Worm (Caenorhabditis elegans) whole organism, early embryonic: ENCODE results near the gene C54E4.1.

ENCODE experiments used
- B0310.2 ChIP-seq: sonication (generic microtip); optimal IDR thresholded peaks from 2 replicates; lab custom pipeline; 2016; ENCODE audit warnings: mild to moderate bottlenecking, missing genetic modification characterization, missing compliant biosample characterization
- F13C5.2 ChIP-seq: sonication (generic microtip); optimal IDR thresholded peaks from 2 replicates; lab custom pipeline; 2017; ENCODE audit warnings: mild to moderate bottlenecking, missing genetic modification characterization, inconsistent platforms, missing compliant biosample characterization
- aly-1 ChIP-seq: sonication (generic microtip); optimal IDR thresholded peaks from 2 replicates; lab custom pipeline; 2016; ENCODE audit warnings: missing genetic modification characterization, missing compliant biosample characterization
- ama-1 ChIP-seq: fragments of 150-350 bp; optimal IDR thresholded peaks from 2 replicates; lab custom pipeline; 2014
- ceh-13 ChIP-seq: fragments of 200-800 bp; sonication (Bioruptor generic); optimal IDR thresholded peaks from 2 replicates; lab custom pipeline; 2018; ENCODE audit warnings: mild to moderate bottlenecking, missing genetic modification characterization, missing compliant biosample characterization
- ceh-36 ChIP-seq: sonication (generic microtip); optimal IDR thresholded peaks from 2 replicates; lab custom pipeline; 2016; ENCODE audit warnings: missing genetic modification characterization, inconsistent platforms, missing compliant biosample characterization
- ets-7 ChIP-seq: sonication (generic microtip); optimal IDR thresholded peaks from 2 replicates; lab custom pipeline; 2016; ENCODE audit warnings: missing genotype, missing genetic modification characterization, missing compliant biosample characterization
- hnd-1 ChIP-seq: sonication (generic microtip); optimal IDR thresholded peaks from 2 replicates; lab custom pipeline; 2016; ENCODE audit warnings: missing genetic modification characterization, missing compliant biosample characterization
- scrt-1 ChIP-seq: fragments of 200-800 bp; sonication (Bioruptor generic); IDR thresholded peaks from 2 replicates; pipeline ENCODE4 v1.3.6; 2022; ENCODE audit warnings: missing genetic modification characterization, missing compliant biosample characterization
- sea-1 ChIP-seq: fragments of 200-800 bp; sonication (Bioruptor generic); conservative IDR thresholded peaks from 2 replicates; pipeline ENCODE4 v1.3.6; 2022; ENCODE audit warnings: missing genetic modification characterization, missing compliant biosample characterization
- tbx-37 ChIP-seq: fragments of 200-800 bp; sonication (Bioruptor generic); conservative IDR thresholded peaks from 2 replicates; pipeline ENCODE4 v1.3.6; 2022; ENCODE audit warnings: missing genetic modification reagents, missing genetic modification characterization, missing compliant biosample characterization
- tra-4 ChIP-seq: sonication (generic microtip); optimal IDR thresholded peaks from 2 replicates; lab custom pipeline; 2017; ENCODE audit warnings: missing genetic modification characterization, missing compliant biosample characterization

DNA sequence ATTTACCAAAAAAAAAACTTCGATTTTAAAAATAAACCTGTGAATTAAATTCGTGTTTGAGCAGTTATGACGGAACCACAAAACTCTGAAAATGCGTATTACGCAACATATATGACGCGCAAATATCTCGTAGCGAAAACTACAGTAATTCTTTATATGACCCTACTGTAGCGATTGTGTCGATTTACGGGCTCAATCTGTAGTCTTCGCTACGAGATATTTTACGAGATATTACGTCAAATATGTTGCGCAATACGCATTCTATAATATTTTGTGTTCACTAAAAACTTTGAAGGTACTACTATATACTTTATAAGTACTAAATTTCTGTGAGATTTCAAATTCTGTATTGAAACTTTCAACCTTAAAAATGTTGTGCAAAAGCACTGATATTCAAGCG lies 37.9 kb upstream of the C54E4.1 start:
- no peak for TF ChIP-seq ceh-36
- TF ChIP-seq ceh-13 (GFP tag; lab: Kevin White, UChicago): no peak
- no peak for TF ChIP-seq aly-1
- no peak for TF ChIP-seq ama-1
- no peak for TF ChIP-seq tra-4 (tag; lab: Kevin White, UChicago)
- TF ChIP-seq F13C5.2: no peak
- TF ChIP-seq tbx-37 (GFP tag; lab: Robert Waterston, UW): no peak
- TF ChIP-seq scrt-1 (GFP tag; lab: Robert Waterston, UW): no peak
- no peak for TF ChIP-seq hnd-1 (tag; lab: Kevin White, UChicago)
- TF ChIP-seq B0310.2 (tag; lab: Kevin White, UChicago): no peak
- TF ChIP-seq sea-1 (GFP tag; lab: Robert Waterston, UW): no peak
- TF ChIP-seq ets-7 (tag; lab: Kevin White, UChicago): no peak
